Fruit fly (Drosophila melanogaster): ENCODE measurements around the gene puc.

Gene puc

dm6 chr3R:8139326-8139725, 34.2 kb downstream of the puc start:
- TF ChIP-seq CG8478 (optimal IDR thresholded peaks at IDR 0.05) (no peak), CTCF (optimal IDR thresholded peaks at IDR 0.05) (no peak)

- no peak for TF ChIP-seq CG8478 (optimal IDR thresholded peaks at IDR 0.05)
- TF ChIP-seq CTCF (optimal IDR thresholded peaks at IDR 0.05) = no peak
These were observed 34.8 kb downstream of the puc start for dm6 chr3R:8139854-8140402.

dm6 chr3R:8140628-8141372, 35.7 kb downstream of the puc start:
- TF ChIP-seq CG8478 (optimal IDR thresholded peaks at IDR 0.05) (no peak), CTCF (optimal IDR thresholded peaks at IDR 0.05) (no peak)

dm6 chr3R:8142113-8142512, 37.0 kb downstream of the puc start:
- no peak for TF ChIP-seq CG8478 (optimal IDR thresholded peaks at IDR 0.05)
- no peak for TF ChIP-seq CTCF (optimal IDR thresholded peaks at IDR 0.05)

dm6 chr3R:8145764-8146163, 40.6 kb downstream of the puc start:
- TF ChIP-seq CTCF (optimal IDR thresholded peaks at IDR 0.05) (no peak), CG8478 (optimal IDR thresholded peaks at IDR 0.05) (no peak)

- TF ChIP-seq CTCF (optimal IDR thresholded peaks at IDR 0.05) (no peak), CG8478 (optimal IDR thresholded peaks at IDR 0.05) (no peak)
These were observed 41.8 kb downstream of the puc start for dm6 chr3R:8146892-8147384.

dm6 chr3R:8149003-8149402, 43.9 kb downstream of the puc start:
- TF ChIP-seq CG8478 (optimal IDR thresholded peaks at IDR 0.05) (no peak), CTCF (optimal IDR thresholded peaks at IDR 0.05) (no peak)

- TF ChIP-seq CG8478 (optimal IDR thresholded peaks at IDR 0.05) (no peak), CTCF (optimal IDR thresholded peaks at IDR 0.05) (no peak)
These were observed 44.9 kb downstream of the puc start for dm6 chr3R:8149995-8150394.

- TF ChIP-seq CTCF (optimal IDR thresholded peaks at IDR 0.05) (no peak), CG8478 (optimal IDR thresholded peaks at IDR 0.05) (no peak)
These were observed 46.0 kb downstream of the puc start for dm6 chr3R:8151163-8151562.

- TF ChIP-seq CG8478 (optimal IDR thresholded peaks at IDR 0.05) = no peak
- no peak for TF ChIP-seq CTCF (optimal IDR thresholded peaks at IDR 0.05)
These were observed 47.6 kb downstream of the puc start for dm6 chr3R:8152578-8153191.

- TF ChIP-seq CG8478 (optimal IDR thresholded peaks at IDR 0.05) (no peak), CTCF (optimal IDR thresholded peaks at IDR 0.05) (no peak)
These were observed 49.0 kb downstream of the puc start for dm6 chr3R:8153958-8154606.

- no peak for TF ChIP-seq CG8478 (optimal IDR thresholded peaks at IDR 0.05)
- no peak for TF ChIP-seq CTCF (optimal IDR thresholded peaks at IDR 0.05)
These were observed 50.9 kb downstream of the puc start for dm6 chr3R:8155735-8156670.

dm6 chr3R:8157247-8157646, 52.1 kb downstream of the puc start:
- TF ChIP-seq CTCF (optimal IDR thresholded peaks at IDR 0.05) (no peak), CG8478 (optimal IDR thresholded peaks at IDR 0.05) (no peak)

- TF ChIP-seq CG8478 (optimal IDR thresholded peaks at IDR 0.05) (no peak), CTCF (optimal IDR thresholded peaks at IDR 0.05) (no peak)
These were observed 53.2 kb downstream of the puc start for dm6 chr3R:8158328-8158727.
